Fruit fly (Drosophila melanogaster) whole organism, embryonic: ENCODE data around the gene Syx13.

Source experiments
- Atf-2 ChIP-seq: fragments of 200-800 bp; sonication (Bioruptor generic); optimal IDR thresholded peaks from 2 replicates; lab custom pipeline; 2016; ENCODE audit warnings: missing biosample characterization, missing genetic modification characterization
- C15 ChIP-seq: fragments of 200-800 bp; sonication (Bioruptor generic); IDR thresholded peaks from 3 replicates; pipeline ENCODE4 v1.3.6; 2022; ENCODE audit warnings: missing biosample characterization, missing genetic modification characterization
- CG10267 ChIP-seq: fragments of 200-800 bp; sonication (Bioruptor generic); optimal IDR thresholded peaks from 2 replicates; lab custom pipeline; 2018; ENCODE audit warnings: missing biosample characterization, mild to moderate bottlenecking, missing genetic modification characterization, moderate library complexity
- CG10654 ChIP-seq: fragments of 200-800 bp; sonication (Bioruptor generic); optimal IDR thresholded peaks from 2 replicates; lab custom pipeline; 2016; ENCODE audit warnings: missing biosample characterization, missing genetic modification characterization
- CG12299 ChIP-seq: fragments of 200-800 bp; sonication (Bioruptor generic); optimal IDR thresholded peaks from 2 replicates; lab custom pipeline; 2018; ENCODE audit warnings: missing biosample characterization, mild to moderate bottlenecking, missing genetic modification characterization
- CG13296 ChIP-seq: fragments of 200-800 bp; sonication (Bioruptor generic); optimal IDR thresholded peaks from 3 replicates; lab custom pipeline; 2018; ENCODE audit warnings: missing biosample characterization, mild to moderate bottlenecking, missing genetic modification characterization
- CG13894 ChIP-seq: fragments of 200-800 bp; sonication (Bioruptor generic); optimal IDR thresholded peaks from 3 replicates; lab custom pipeline; 2018; ENCODE audit warnings: missing biosample characterization, mild to moderate bottlenecking, missing genetic modification characterization, moderate library complexity
- CG14014 ChIP-seq: fragments of 200-800 bp; sonication (Bioruptor generic); IDR thresholded peaks from 2 replicates; pipeline ENCODE4 v1.3.6; 2022; ENCODE audit warnings: missing biosample characterization, missing genetic modification characterization
- CG16779 ChIP-seq: fragments of 200-800 bp; sonication (Bioruptor generic); IDR thresholded peaks from 2 replicates; pipeline ENCODE4 v1.3.6; 2022; ENCODE audit warnings: missing biosample characterization, missing genetic modification characterization
- CG17359 ChIP-seq: fragments of 200-800 bp; sonication (Bioruptor generic); optimal IDR thresholded peaks from 3 replicates; lab custom pipeline; 2018; ENCODE audit warnings: missing biosample characterization, mild to moderate bottlenecking, missing genetic modification characterization, moderate library complexity
- CG1832 ChIP-seq: fragments of 200-800 bp; sonication (Bioruptor generic); optimal IDR thresholded peaks from 2 replicates; lab custom pipeline; 2017; ENCODE audit warnings: missing biosample characterization, mild to moderate bottlenecking, missing genetic modification characterization, inconsistent platforms
- CG18476 ChIP-seq: fragments of 200-800 bp; sonication (Bioruptor generic); optimal IDR thresholded peaks from 2 replicates; lab custom pipeline; 2016; ENCODE audit warnings: missing biosample characterization, mild to moderate bottlenecking, missing genetic modification characterization
- CG2199 ChIP-seq: fragments of 200-800 bp; sonication (Bioruptor generic); IDR thresholded peaks from 3 replicates; pipeline ENCODE4 v1.3.6; 2022; ENCODE audit warnings: missing biosample characterization, missing genetic modification characterization
- CG42726 ChIP-seq: fragments of 200-800 bp; sonication (Bioruptor generic); IDR thresholded peaks from 2 replicates; pipeline ENCODE4 v1.3.6; 2022; ENCODE audit warnings: missing biosample characterization, missing genetic modification characterization; ENCODE audit not compliant: partially characterized antibody
- CG5245 ChIP-seq: fragments of 200-800 bp; sonication (Bioruptor generic); optimal IDR thresholded peaks from 3 replicates; lab custom pipeline; 2016; ENCODE audit warnings: missing biosample characterization, missing genetic modification characterization
- CG7271 ChIP-seq: fragments of 200-800 bp; sonication (Bioruptor generic); optimal IDR thresholded peaks from 2 replicates; lab custom pipeline; 2018; ENCODE audit warnings: missing biosample characterization, mild to moderate bottlenecking, missing genetic modification characterization, moderate library complexity
- CG7556 ChIP-seq: fragments of 200-800 bp; sonication (Bioruptor generic); optimal IDR thresholded peaks from 2 replicates; lab custom pipeline; 2017; ENCODE audit warnings: missing biosample characterization, mild to moderate bottlenecking, missing genetic modification characterization
- CG7928 ChIP-seq: fragments of 200-800 bp; sonication (Bioruptor generic); optimal IDR thresholded peaks from 2 replicates; lab custom pipeline; 2017; ENCODE audit warnings: missing biosample characterization, mild to moderate bottlenecking, missing genetic modification characterization
- CG8290 ChIP-seq, 3 experiments: fragments of 200-800 bp; sonication (Bioruptor generic); optimal IDR thresholded peaks; 2 replicates each; lab custom pipeline; 2016 to 2019; ENCODE audit warnings: missing biosample characterization in 3 of 3, missing genetic modification characterization in 3 of 3, mild to moderate bottlenecking in 2 of 3, moderate library complexity in 1 of 3
- CG9817 ChIP-seq: fragments of 200-800 bp; sonication (Bioruptor generic); optimal IDR thresholded peaks from 2 replicates; lab custom pipeline; 2018; ENCODE audit warnings: missing biosample characterization, mild to moderate bottlenecking, missing genetic modification characterization, moderate library complexity
- Camta ChIP-seq: fragments of 200-800 bp; sonication (Bioruptor generic); optimal IDR thresholded peaks from 2 replicates; lab custom pipeline; 2016; ENCODE audit warnings: missing biosample characterization, missing genetic modification characterization
- Doc2 ChIP-seq: fragments of 200-800 bp; sonication (Bioruptor generic); IDR thresholded peaks from 2 replicates; pipeline ENCODE4 v1.3.6; 2022; ENCODE audit warnings: missing biosample characterization, missing genetic modification characterization
- Gsc ChIP-seq: fragments of 200-800 bp; sonication (Bioruptor generic); IDR thresholded peaks from 2 replicates; pipeline ENCODE4 v1.3.6; 2022; ENCODE audit warnings: missing biosample characterization, missing genetic modification characterization
- Hand ChIP-seq: fragments of 200-800 bp; sonication (Bioruptor generic); optimal IDR thresholded peaks from 2 replicates; lab custom pipeline; 2017; ENCODE audit warnings: mild to moderate bottlenecking, missing biosample characterization, missing genetic modification reagents, missing genetic modification characterization
- Hr3 ChIP-seq: fragments of 200-800 bp; sonication (Bioruptor generic); optimal IDR thresholded peaks from 3 replicates; lab custom pipeline; 2016; ENCODE audit warnings: missing biosample characterization, missing genetic modification characterization
- Hr51 ChIP-seq, 2 experiments: fragments of 200-800 bp; sonication (Bioruptor generic); optimal IDR thresholded peaks; 2 replicates in 1 of 2; 3 replicates in 1 of 2; lab custom pipeline; 2016 to 2018; ENCODE audit warnings: missing biosample characterization in 2 of 2, missing genetic modification characterization in 2 of 2, mild to moderate bottlenecking in 1 of 2, moderate library complexity in 1 of 2
- MBD-R2 ChIP-seq: fragments of 200-800 bp; sonication (Bioruptor generic); IDR thresholded peaks from 2 replicates; pipeline ENCODE4 v1.3.6; 2022; ENCODE audit warnings: missing biosample characterization, missing genetic modification characterization
- PHDP ChIP-seq: fragments of 200-800 bp; sonication (Bioruptor generic); optimal IDR thresholded peaks from 3 replicates; lab custom pipeline; 2018; ENCODE audit warnings: missing biosample characterization, mild to moderate bottlenecking, missing genetic modification characterization, moderate library complexity
- Rfx ChIP-seq: fragments of 200-800 bp; sonication (Bioruptor generic); IDR thresholded peaks from 2 replicates; pipeline ENCODE4 v1.3.6; 2022; ENCODE audit warnings: missing biosample characterization, missing genetic modification characterization
- amos ChIP-seq: fragments of 200-800 bp; sonication (Bioruptor generic); IDR thresholded peaks from 2 replicates; pipeline ENCODE4 v1.3.6; 2022; ENCODE audit warnings: missing biosample characterization, missing genetic modification characterization; ENCODE audit not compliant: partially characterized antibody
- bowl ChIP-seq: fragments of 200-800 bp; sonication (Bioruptor generic); IDR thresholded peaks from 2 replicates; pipeline ENCODE4 v1.3.6; 2022; ENCODE audit warnings: missing biosample characterization, missing genetic modification characterization
- chm ChIP-seq: fragments of 200-800 bp; sonication (Bioruptor generic); IDR thresholded peaks from 2 replicates; pipeline ENCODE4 v1.3.6; 2022; ENCODE audit warnings: missing biosample characterization, missing genetic modification characterization
- dmrt11E ChIP-seq: fragments of 200-800 bp; sonication (Bioruptor generic); optimal IDR thresholded peaks from 3 replicates; lab custom pipeline; 2018; ENCODE audit warnings: missing biosample characterization, mild to moderate bottlenecking, missing genetic modification characterization, moderate library complexity
- fd64A ChIP-seq: fragments of 200-800 bp; sonication (Bioruptor generic); optimal IDR thresholded peaks from 3 replicates; lab custom pipeline; 2018; ENCODE audit warnings: missing biosample characterization, mild to moderate bottlenecking, missing genetic modification characterization
- ftz-f1 ChIP-seq: fragments of 200-800 bp; sonication (Bioruptor generic); optimal IDR thresholded peaks from 2 replicates; lab custom pipeline; 2016; ENCODE audit warnings: missing biosample characterization, missing genetic modification characterization
- gcm ChIP-seq: fragments of 200-800 bp; sonication (Bioruptor generic); optimal IDR thresholded peaks from 2 replicates; lab custom pipeline; 2019; ENCODE audit warnings: missing biosample characterization, mild to moderate bottlenecking, missing genetic modification characterization, moderate library complexity
- grn ChIP-seq: fragments of 200-800 bp; sonication (Bioruptor generic); optimal IDR thresholded peaks from 3 replicates; lab custom pipeline; 2017; ENCODE audit warnings: missing biosample characterization, missing genetic modification characterization
- gsb ChIP-seq: fragments of 200-800 bp; sonication (Bioruptor generic); IDR thresholded peaks from 2 replicates; pipeline ENCODE4 v1.3.6; 2022; ENCODE audit warnings: missing biosample characterization, missing genetic modification characterization
- kay ChIP-seq: fragments of 200-800 bp; sonication (Bioruptor generic); optimal IDR thresholded peaks from 2 replicates; lab custom pipeline; 2016; ENCODE audit warnings: missing biosample characterization, missing genetic modification characterization
- nom ChIP-seq: fragments of 200-800 bp; sonication (Bioruptor generic); optimal IDR thresholded peaks from 2 replicates; lab custom pipeline; 2017; ENCODE audit warnings: missing biosample characterization, missing genetic modification characterization, mild to moderate bottlenecking, moderate library complexity, missing genetic modification reagents
- phol ChIP-seq: fragments of 200-800 bp; sonication (Bioruptor generic); optimal IDR thresholded peaks from 3 replicates; lab custom pipeline; 2018; ENCODE audit warnings: missing biosample characterization, mild to moderate bottlenecking, missing genetic modification characterization, moderate library complexity
- pros ChIP-seq: fragments of 200-800 bp; sonication (Bioruptor generic); optimal IDR thresholded peaks from 3 replicates; lab custom pipeline; 2019; ENCODE audit warnings: missing biosample characterization, mild to moderate bottlenecking, missing genetic modification characterization, moderate library complexity
- repo ChIP-seq: fragments of 200-800 bp; sonication (Bioruptor generic); optimal IDR thresholded peaks from 2 replicates; lab custom pipeline; 2016; ENCODE audit warnings: missing biosample characterization, missing genetic modification characterization
- sc ChIP-seq, 3 experiments: fragments of >200 bp in 2 of 3; fragments of 200-800 bp in 1 of 3; sonication (Bioruptor generic) in 1 of 3; optimal IDR thresholded peaks; 2 replicates in 2 of 3; 3 replicates in 1 of 3; lab custom pipeline; 2017; ENCODE audit warnings: mild to moderate bottlenecking in 1 of 3, missing biosample characterization in 1 of 3, missing genetic modification characterization in 1 of 3, missing genetic modification reagents in 1 of 3
- sima ChIP-seq: fragments of 200-800 bp; sonication (Bioruptor generic); optimal IDR thresholded peaks from 2 replicates; lab custom pipeline; 2016; ENCODE audit warnings: missing biosample characterization, missing genetic modification characterization
- slbo ChIP-seq: fragments of 200-800 bp; sonication (Bioruptor generic); IDR thresholded peaks from 2 replicates; pipeline ENCODE4 v1.3.6; 2022; ENCODE audit warnings: missing biosample characterization, missing genetic modification characterization
- slou ChIP-seq: fragments of 200-800 bp; sonication (Bioruptor generic); optimal IDR thresholded peaks from 3 replicates; lab custom pipeline; 2016; ENCODE audit warnings: missing biosample characterization, missing genetic modification characterization
- trem ChIP-seq: fragments of 200-800 bp; optimal IDR thresholded peaks from 3 replicates; lab custom pipeline; 2019; ENCODE audit warnings: missing biosample characterization, mild to moderate bottlenecking, missing genetic modification characterization, moderate library complexity
- vnd ChIP-seq: fragments of 200-800 bp; sonication (Bioruptor generic); IDR thresholded peaks from 3 replicates; pipeline ENCODE4 v1.3.6; 2022; ENCODE audit warnings: missing biosample characterization, missing genetic modification characterization; ENCODE audit not compliant: partially characterized antibody
- zfh1 ChIP-seq: fragments of 200-800 bp; sonication (Bioruptor generic); IDR thresholded peaks from 3 replicates; pipeline ENCODE4 v1.3.6; 2022; ENCODE audit warnings: missing biosample characterization, missing genetic modification characterization

Syx13 gene

DNA sequence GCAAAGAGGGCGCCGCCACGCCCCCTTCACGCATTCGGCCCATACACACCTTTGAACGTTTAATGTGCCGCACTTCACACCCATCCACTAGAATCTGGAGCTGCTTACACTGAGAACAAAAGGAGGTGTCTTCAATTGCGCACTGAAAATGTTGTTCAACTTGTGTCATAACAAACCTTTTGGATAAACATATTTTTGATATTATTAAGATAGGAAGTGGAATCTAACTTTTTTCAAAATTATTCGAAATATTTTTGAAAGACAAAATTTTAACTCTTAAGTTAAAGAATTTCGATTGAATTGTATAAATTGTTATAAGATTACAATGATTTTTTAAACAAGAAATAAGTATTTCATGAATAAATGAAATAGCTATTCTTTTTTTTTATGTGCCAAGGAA is 24.1 kb downstream of the Syx13 start (continued):
- TF ChIP-seq phol (tag; lab: Kevin White, UChicago) (peak; percentile 63), zfh1 (0 out of 3 replicates have a peak, but pooled peaks have one; percentile 31), CG17359 (tag; lab: Kevin White, UChicago) (no peak), Doc2 (GFP tag; lab: Robert Waterston, UW) (no peak), trem (peak; percentile 22), CG7928 (no peak), Camta (no peak), CG7556 (GFP tag; lab: Kevin White, UChicago) (peak; percentile 50), C15 (GFP tag; lab: Robert Waterston, UW) (no peak), Hand (GFP tag; lab: Kevin White, UChicago) (no peak), CG9817 (tag; lab: Kevin White, UChicago) (no peak), fd64A (GFP tag; lab: Kevin White, UChicago) (no peak), amos (GFP tag; lab: Robert Waterston, UW) (no peak), gsb (no peak), CG10267 (tag; lab: Kevin White, UChicago) (peak; percentile 60), CG12299 (tag; lab: Kevin White, UChicago) (no peak), Hr51 (GFP tag; optimal IDR thresholded peaks at IDR 0.05; lab: Kevin White, UChicago) (peak in 1 of 2 experiments; percentile 7), vnd (GFP tag; lab: Robert Waterston, UW) (no peak), Rfx (GFP tag; lab: Robert Waterston, UW) (no peak), chm (GFP tag; lab: Robert Waterston, UW) (no peak), CG13894 (tag; lab: Kevin White, UChicago) (no peak), CG1832 (GFP tag; lab: Kevin White, UChicago) (no peak), CG10654 (GFP tag; lab: Kevin White, UChicago) (no peak), CG16779 (GFP tag; lab: Robert Waterston, UW) (no peak), slou (GFP tag; lab: Kevin White, UChicago) (no peak), kay (GFP tag; lab: Kevin White, UChicago) (no peak), CG14014 (GFP tag; lab: Robert Waterston, UW) (no peak), grn (GFP tag; lab: Kevin White, UChicago) (no peak), CG7271 (tag; lab: Kevin White, UChicago) (no peak), slbo (no peak), CG5245 (GFP tag; lab: Kevin White, UChicago) (no peak), pros (GFP tag; lab: Kevin White, UChicago) (no peak), Hr3 (GFP tag; lab: Kevin White, UChicago) (peak; percentile 14), sc (optimal IDR thresholded peaks at IDR 0.05; lab: Kevin White, UChicago) (no peak), sc (GFP tag; optimal IDR thresholded peaks at IDR 0.05; lab: Kevin White, UChicago) (peak; percentile 3), PHDP (tag; lab: Kevin White, UChicago) (no peak), nom (no peak), sima (GFP tag; lab: Kevin White, UChicago) (no peak), Gsc (GFP tag; lab: Robert Waterston, UW) (no peak), CG8290 (GFP tag; optimal IDR thresholded peaks at IDR 0.05; lab: Kevin White, UChicago) (peak; percentile 24), CG8290 (tag; optimal IDR thresholded peaks at IDR 0.05; lab: Kevin White, UChicago) (no peak), MBD-R2 (GFP tag; lab: Robert Waterston, UW) (no peak), gcm (GFP tag; lab: Kevin White, UChicago) (peak; percentile 21), bowl (GFP tag; lab: Robert Waterston, UW) (no peak), CG13296 (GFP tag; lab: Kevin White, UChicago) (no peak), CG2199 (GFP tag; lab: Robert Waterston, UW) (no peak), dmrt11E (tag; lab: Kevin White, UChicago) (peak; percentile 85), CG18476 (no peak), CG42726 (GFP tag; lab: Robert Waterston, UW) (no peak), ftz-f1 (GFP tag; lab: Kevin White, UChicago) (no peak), Atf-2 (GFP tag; lab: Kevin White, UChicago) (no peak), repo (GFP tag; lab: Kevin White, UChicago) (no peak)
